Fruit fly (Drosophila melanogaster) whole organism, prepupa: ENCODE results near the gene CG17648.

Experiments used
- CG11294 ChIP-seq: fragments of 200-800 bp; sonication (Bioruptor generic); IDR thresholded peaks from 2 replicates; pipeline ENCODE4 v1.3.6; 2022; ENCODE audit warnings: missing biosample characterization, missing genetic modification characterization
- CG11902 ChIP-seq: fragments of 200-800 bp; sonication (Bioruptor generic); optimal IDR thresholded peaks from 3 replicates; lab custom pipeline; 2016; ENCODE audit warnings: missing biosample characterization, missing genetic modification characterization
- CG16779 ChIP-seq: fragments of 200-800 bp; sonication (Bioruptor generic); optimal IDR thresholded peaks from 3 replicates; lab custom pipeline; 2017; ENCODE audit warnings: missing biosample characterization, mild to moderate bottlenecking, missing genetic modification characterization
- CG6163 ChIP-seq: fragments of 200-800 bp; sonication (Bioruptor generic); IDR thresholded peaks from 3 replicates; pipeline ENCODE4 v1.3.6; 2022; ENCODE audit warnings: missing biosample characterization, missing genetic modification characterization
- Eip75B ChIP-seq: fragments of 200-800 bp; sonication (Bioruptor generic); optimal IDR thresholded peaks from 3 replicates; lab custom pipeline; 2016; ENCODE audit warnings: missing biosample characterization, missing genetic modification characterization
- Sox102F ChIP-seq: fragments of 200-800 bp; sonication (Bioruptor generic); optimal IDR thresholded peaks from 2 replicates; lab custom pipeline; 2016; ENCODE audit warnings: missing biosample characterization, mild to moderate bottlenecking, missing genetic modification characterization
- achi ChIP-seq: fragments of 200-800 bp; sonication (Bioruptor generic); optimal IDR thresholded peaks from 3 replicates; lab custom pipeline; 2016; ENCODE audit warnings: missing biosample characterization, missing genetic modification characterization
- acj6 ChIP-seq: fragments of 200-800 bp; sonication (Bioruptor generic); optimal IDR thresholded peaks from 3 replicates; lab custom pipeline; 2016; ENCODE audit warnings: missing biosample characterization, missing genetic modification characterization
- topi ChIP-seq: fragments of 200-800 bp; sonication (Bioruptor generic); optimal IDR thresholded peaks from 3 replicates; lab custom pipeline; 2016; ENCODE audit warnings: missing biosample characterization, missing genetic modification characterization

DNA sequence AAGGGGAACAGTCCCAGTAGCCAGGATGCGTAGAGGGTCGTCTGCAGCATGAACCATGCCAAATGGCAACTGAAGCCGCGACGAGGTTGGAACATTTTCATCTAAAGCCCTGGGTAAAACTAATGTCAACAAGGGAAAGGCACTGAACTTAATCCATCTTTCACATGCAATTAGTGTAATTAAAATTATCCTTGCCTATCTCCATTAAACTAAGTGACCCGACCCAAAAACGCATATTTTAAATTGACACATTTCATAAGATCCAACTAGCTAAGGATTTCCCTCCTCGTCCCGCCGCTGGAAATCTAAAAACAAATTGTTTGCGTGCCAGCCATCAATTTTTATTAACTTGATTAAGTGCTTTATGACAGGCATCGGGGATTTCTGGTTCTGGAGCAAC, 4.2 kb downstream of the CG17648 start, which contains the start of gene Gr22f:
- no peak for TF ChIP-seq CG11902
- TF ChIP-seq topi (GFP tag; lab: Kevin White, UChicago), result no peak
- no peak for TF ChIP-seq CG6163 (GFP tag; lab: Robert Waterston, UW)
- TF ChIP-seq acj6, result no peak
- TF ChIP-seq Sox102F (GFP tag; lab: Kevin White, UChicago), result no peak
- no peak for TF ChIP-seq CG16779 (tag; lab: Kevin White, UChicago)
- no peak for TF ChIP-seq achi (GFP tag; lab: Kevin White, UChicago)
- no peak for TF ChIP-seq CG11294 (GFP tag; lab: Robert Waterston, UW)
- TF ChIP-seq Eip75B (GFP tag; lab: Kevin White, UChicago), result no peak
